Fruit fly (Drosophila melanogaster): ENCODE data around the gene ranshi.

ranshi gene

dm6 chr3R:8711890-8712449 lies 17.5 kb downstream of the ranshi start:
- TF ChIP-seq Ets96B (tag; optimal IDR thresholded peaks at IDR 0.05) (no peak), achi (GFP tag; optimal IDR thresholded peaks at IDR 0.05) (no peak), CG6276 (GFP tag; optimal IDR thresholded peaks at IDR 0.05) (peak; percentile 7), Ets21C (GFP tag; optimal IDR thresholded peaks at IDR 0.05) (no peak), fkh (GFP tag; optimal IDR thresholded peaks at IDR 0.05) (no peak), Hr4 (GFP tag; optimal IDR thresholded peaks at IDR 0.05) (no peak), Eip93F (GFP tag; optimal IDR thresholded peaks at IDR 0.05) (peak; percentile 2), vri (GFP tag; optimal IDR thresholded peaks at IDR 0.05) (peak; percentile 42), ss (GFP tag; optimal IDR thresholded peaks at IDR 0.05) (no peak), Eip75B (GFP tag; optimal IDR thresholded peaks at IDR 0.05) (peak; percentile 34), svp (GFP tag) (peak; percentile 92), CG3919 (GFP tag; optimal IDR thresholded peaks at IDR 0.05) (peak; percentile 6), lz (GFP tag; optimal IDR thresholded peaks at IDR 0.05) (no peak), Met (GFP tag; optimal IDR thresholded peaks at IDR 0.05) (peak; percentile 21), CG8319 (GFP tag; optimal IDR thresholded peaks at IDR 0.05) (no peak), Sox15 (GFP tag; optimal IDR thresholded peaks at IDR 0.05) (no peak), CG7368 (GFP tag; optimal IDR thresholded peaks at IDR 0.05) (no peak), CG6163 (GFP tag; IDR thresholded peaks at IDR 0.05) (peak; percentile 76), CG15336 (GFP tag; IDR thresholded peaks at IDR 0.05) (peak; percentile 19; the same call in 1 of the 2 replicates), CG3032 (tag; optimal IDR thresholded peaks at IDR 0.05) (no peak), CG16779 (tag; optimal IDR thresholded peaks at IDR 0.05) (peak; percentile 15), acj6 (GFP tag; optimal IDR thresholded peaks at IDR 0.05) (no peak), CG6792 (GFP tag; optimal IDR thresholded peaks at IDR 0.05) (no peak), CG10669 (GFP tag; optimal IDR thresholded peaks at IDR 0.05) (no peak), fd59A (GFP tag; optimal IDR thresholded peaks at IDR 0.05) (no peak), CG11762 (GFP tag; optimal IDR thresholded peaks at IDR 0.05; ENCODE audit: insufficient read depth) (no peak), net (GFP tag; optimal IDR thresholded peaks at IDR 0.05) (peak; percentile 8), CG8119 (GFP tag; IDR thresholded peaks at IDR 0.05) (peak; percentile 24; the same call in 2 of the 3 replicates), Eip78C (GFP tag) (peak; percentile 42)

dm6 chr3R:8707166-8707565 lies 22.3 kb downstream of the ranshi start:
- TF ChIP-seq Ets96B (tag; optimal IDR thresholded peaks at IDR 0.05) (peak; percentile 9), OdsH (GFP tag; optimal IDR thresholded peaks at IDR 0.05) (no peak), CG6163 (GFP tag; IDR thresholded peaks at IDR 0.05) (peak; percentile 84), spab (GFP tag; optimal IDR thresholded peaks at IDR 0.05) (no peak), achi (GFP tag; optimal IDR thresholded peaks at IDR 0.05) (peak; percentile 9)

- 0 out of 3 replicates have a peak, but pooled peaks have one; percentile 20 for TF ChIP-seq CG8119 (GFP tag; IDR thresholded peaks at IDR 0.05)
- TF ChIP-seq CG6163 (GFP tag; IDR thresholded peaks at IDR 0.05): peak; percentile 68; the same call in 2 of the 3 replicates
- TF ChIP-seq spab (GFP tag; optimal IDR thresholded peaks at IDR 0.05): peak; percentile 46
- no peak for TF ChIP-seq fd59A (GFP tag; optimal IDR thresholded peaks at IDR 0.05)
- no peak for TF ChIP-seq Eip93F (GFP tag; optimal IDR thresholded peaks at IDR 0.05)
- peak; percentile 31 for TF ChIP-seq CG6276 (GFP tag; optimal IDR thresholded peaks at IDR 0.05)
- no peak for TF ChIP-seq fkh (GFP tag; optimal IDR thresholded peaks at IDR 0.05)
- TF ChIP-seq ss (GFP tag; optimal IDR thresholded peaks at IDR 0.05): peak; percentile 48 to 80
- TF ChIP-seq CG11294 (GFP tag; IDR thresholded peaks at IDR 0.05): 0 out of 2 replicates have a peak, but pooled peaks have one; percentile 6
- TF ChIP-seq net (GFP tag; optimal IDR thresholded peaks at IDR 0.05): peak; percentile 25
- peak; percentile 51 for TF ChIP-seq CG9139 (GFP tag; optimal IDR thresholded peaks at IDR 0.05)
- TF ChIP-seq eg (GFP tag; IDR thresholded peaks at IDR 0.05): 0 out of 3 replicates have a peak, but pooled peaks have one; percentile 26
- peak; percentile 47 for TF ChIP-seq CG10669 (GFP tag; optimal IDR thresholded peaks at IDR 0.05)
- no peak for TF ChIP-seq cyc (GFP tag; optimal IDR thresholded peaks at IDR 0.05)
- no peak for TF ChIP-seq CG11762 (GFP tag; optimal IDR thresholded peaks at IDR 0.05; ENCODE audit: insufficient read depth)
- TF ChIP-seq Eip75B (GFP tag; optimal IDR thresholded peaks at IDR 0.05): no peak
- peak; percentile 32 for TF ChIP-seq CG1621 (tag; optimal IDR thresholded peaks at IDR 0.05)
- peak; percentile 12 for TF ChIP-seq svp (GFP tag)
- peak; percentile 44 for TF ChIP-seq CG3032 (tag; optimal IDR thresholded peaks at IDR 0.05)
- peak; percentile 7 for TF ChIP-seq Sox102F (GFP tag; optimal IDR thresholded peaks at IDR 0.05)
- TF ChIP-seq esn (GFP tag; optimal IDR thresholded peaks at IDR 0.05): no peak
- TF ChIP-seq CG16779 (tag; optimal IDR thresholded peaks at IDR 0.05): peak; percentile 31
- peak; percentile 6 for TF ChIP-seq CG8632 (GFP tag; optimal IDR thresholded peaks at IDR 0.05)
- TF ChIP-seq Ets96B (tag; optimal IDR thresholded peaks at IDR 0.05): peak; percentile 43
- TF ChIP-seq achi (GFP tag; optimal IDR thresholded peaks at IDR 0.05): no peak
- peak; percentile 55 for TF ChIP-seq CG6808 (GFP tag; optimal IDR thresholded peaks at IDR 0.05)
- TF ChIP-seq CG8319 (GFP tag; optimal IDR thresholded peaks at IDR 0.05): no peak
- peak; percentile 21 for TF ChIP-seq CG34406 (GFP tag; optimal IDR thresholded peaks at IDR 0.05)
- no peak for TF ChIP-seq acj6 (GFP tag; optimal IDR thresholded peaks at IDR 0.05)
- no peak for TF ChIP-seq pdm3 (GFP tag; optimal IDR thresholded peaks at IDR 0.05)
- TF ChIP-seq CG15336 (GFP tag; IDR thresholded peaks at IDR 0.05): no peak
Measured at dm6 chr3R:8705323-8706097, 24.0 kb downstream of the ranshi start.

Measured in whole organism, prepupa.